Worm (Caenorhabditis elegans) whole organism, L4 larva: Measurements from ENCODE around the gene cyp-35A2.

ENCODE experiments used
- aly-2 ChIP-seq: sonication (generic microtip); optimal IDR thresholded peaks from 2 replicates; lab custom pipeline; 2018; ENCODE audit warnings: missing biosample characterization, missing genetic modification characterization
- nhr-28 ChIP-seq: fragments of 150-350 bp; optimal IDR thresholded peaks from 2 replicates; lab custom pipeline; 2014; ENCODE audit warnings: missing biosample characterization, missing genetic modification characterization
- pha-4 ChIP-seq, 2 experiments: fragments of 150-350 bp in 1 of 2; fragments of 200-800 bp in 1 of 2; sonication (Bioruptor generic) in 1 of 2; IDR thresholded peaks in 1 of 2; optimal IDR thresholded peaks in 1 of 2; 2 replicates each; pipeline versions ENCODE4 v1.3.6 to Lab custom; 2014 to 2022; ENCODE audit warnings: missing genetic modification characterization in 2 of 2, missing genetic modification reagents in 2 of 2, missing biosample characterization in 1 of 2, missing compliant biosample characterization in 1 of 2

DNA sequence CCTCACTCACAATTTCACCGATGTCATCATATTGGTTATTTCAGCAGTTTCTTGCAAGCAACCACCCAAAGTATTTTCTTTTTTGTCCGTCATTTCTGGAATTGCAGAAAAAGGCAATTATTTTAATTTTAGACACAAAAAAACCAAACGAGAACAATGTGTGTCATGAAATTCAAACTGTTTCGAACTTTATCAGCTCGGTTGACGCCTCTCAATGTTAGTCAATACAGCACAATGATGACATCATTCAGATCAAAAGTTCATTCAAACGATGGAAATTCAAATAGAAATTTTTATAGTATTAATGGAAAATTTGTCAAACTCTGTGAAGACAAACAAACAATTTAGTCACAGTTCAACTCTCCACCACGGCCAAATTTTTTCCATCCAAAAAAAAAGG is 28.0 kb upstream of the cyp-35A2 start, which contains the start of gene fbxa-105:
- TF ChIP-seq aly-2 (tag; lab: Kevin White, UChicago), result no peak
- peak; percentile 26 for TF ChIP-seq nhr-28 (tag; lab: Kevin White, UChicago)
- TF ChIP-seq pha-4 (GFP tag; IDR thresholded peaks at IDR 0.05; lab: Robert Waterston, UW), result no peak
- TF ChIP-seq pha-4 (tag; optimal IDR thresholded peaks at IDR 0.05; lab: Kevin White, UChicago), result no peak
